Worm (Caenorhabditis elegans): ENCODE results near the gene T02G5.3.
A peak's percentile ranks its signal among the peaks of the same experiment; 100 is the strongest.

Gene T02G5.3

ce11 chrII:7093339-7093821 is at the start of gene T02G5.3:
TSS of gene T02G5.3 (plus strand) at chrII:7093389.
- TF ChIP-seq lin-39 (tag; optimal IDR thresholded peaks at IDR 0.05) = no peak
- no peak for TF ChIP-seq nhr-12 (tag; optimal IDR thresholded peaks at IDR 0.05)
- TF ChIP-seq elt-1 (tag; optimal IDR thresholded peaks at IDR 0.05) = no peak
- TF ChIP-seq mdl-1 (tag; optimal IDR thresholded peaks at IDR 0.05) = no peak
- TF ChIP-seq lin-11 (tag; optimal IDR thresholded peaks at IDR 0.05) = no peak
- TF ChIP-seq Y55F3AM.14 (GFP tag; optimal IDR thresholded peaks at IDR 0.05) = no peak
- no peak for TF ChIP-seq unc-55 (GFP tag; optimal IDR thresholded peaks at IDR 0.05)
- TF ChIP-seq elt-3 (tag; optimal IDR thresholded peaks at IDR 0.05) = no peak
- TF ChIP-seq blmp-1 (tag; optimal IDR thresholded peaks at IDR 0.05; ENCODE audit: insufficient read depth) = no peak
- no peak for TF ChIP-seq sma-3 (GFP tag; optimal IDR thresholded peaks at IDR 0.05)
- TF ChIP-seq unc-39 (tag; optimal IDR thresholded peaks at IDR 0.05) = no peak
- TF ChIP-seq alr-1 (tag; optimal IDR thresholded peaks at IDR 0.05) = no peak
- TF ChIP-seq mab-5 (tag; optimal IDR thresholded peaks at IDR 0.05) = no peak
- no peak for TF ChIP-seq nhr-25 (tag; optimal IDR thresholded peaks at IDR 0.05)
- no peak for TF ChIP-seq nhr-11 (tag; optimal IDR thresholded peaks at IDR 0.05)

ce11 chrII:7049470-7049869 is 43.7 kb upstream of the T02G5.3 start:
- TF ChIP-seq ZK546.5 (tag; optimal IDR thresholded peaks at IDR 0.05) (no peak), nhr-77 (tag; optimal IDR thresholded peaks at IDR 0.05) (no peak), nhr-12 (tag; optimal IDR thresholded peaks at IDR 0.05) (no peak), nhr-11 (tag; optimal IDR thresholded peaks at IDR 0.05) (no peak), lin-11 (tag; optimal IDR thresholded peaks at IDR 0.05) (no peak), unc-55 (GFP tag; optimal IDR thresholded peaks at IDR 0.05) (no peak), crh-2 (tag; optimal IDR thresholded peaks at IDR 0.05) (no peak), gmeb-1 (tag; optimal IDR thresholded peaks at IDR 0.05) (no peak), sma-3 (GFP tag; optimal IDR thresholded peaks at IDR 0.05) (no peak), nhr-129 (tag; optimal IDR thresholded peaks at IDR 0.05) (no peak)

DNA sequence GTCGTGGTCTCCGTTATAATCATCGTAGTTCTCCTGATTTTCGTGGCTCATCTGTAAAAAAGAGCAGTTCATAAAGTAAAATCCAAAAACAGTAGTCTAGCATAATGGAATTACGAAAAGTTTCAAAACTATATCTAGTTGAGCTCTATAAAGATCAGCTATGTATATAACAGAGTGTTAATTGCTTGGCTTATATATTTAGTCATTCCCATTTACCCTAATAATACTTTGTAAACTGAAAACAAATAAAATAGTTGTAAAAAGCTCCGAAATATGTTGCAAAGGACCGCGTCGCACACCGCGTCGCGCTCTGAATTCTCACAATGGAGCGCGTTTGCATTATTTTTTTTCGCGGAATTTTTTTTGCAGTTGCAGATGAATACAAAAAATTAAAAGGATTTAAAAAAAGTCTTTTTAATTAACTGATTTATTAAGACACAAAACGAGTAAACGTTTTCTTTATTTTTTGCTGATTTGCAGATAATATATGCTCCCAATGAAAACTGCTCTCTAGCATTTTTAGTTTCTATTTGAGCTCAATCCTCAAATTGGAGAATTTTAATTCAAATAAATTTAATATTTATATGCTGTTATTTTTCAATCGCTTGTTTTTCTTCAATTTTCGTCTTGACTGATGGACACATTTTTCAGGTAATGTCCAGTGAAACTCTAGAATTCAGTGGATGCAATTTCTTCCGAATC is 43.0 kb upstream of the T02G5.3 start, which contains the start of the genes tcer-1 and ZK1127.5:
Gene tcer-1, minus strand, starts transcription at position 51 of the 702 bp plus-strand sequence.
Gene ZK1127.5, plus strand, starts transcription at position 652 of the 702 bp plus-strand sequence.
- TF ChIP-seq ztf-4 (tag; optimal IDR thresholded peaks at IDR 0.05) = no peak
- TF ChIP-seq mdl-1 (tag; optimal IDR thresholded peaks at IDR 0.05) = no peak
- TF ChIP-seq aly-2 (tag; optimal IDR thresholded peaks at IDR 0.05) = no peak
- no peak for TF ChIP-seq nhr-21 (tag; optimal IDR thresholded peaks at IDR 0.05)
- no peak for TF ChIP-seq ceh-16 (tag; optimal IDR thresholded peaks at IDR 0.05)
- no peak for TF ChIP-seq ztf-1 (GFP tag; conservative IDR thresholded peaks at IDR 0.05)
- no peak for TF ChIP-seq lin-11 (tag; optimal IDR thresholded peaks at IDR 0.05)
- TF ChIP-seq gmeb-1 (tag; optimal IDR thresholded peaks at IDR 0.05) = peak; percentile 55
- TF ChIP-seq nhr-23 (tag; optimal IDR thresholded peaks at IDR 0.05) = no peak
- TF ChIP-seq lin-13 (GFP tag; optimal IDR thresholded peaks at IDR 0.05) = peak; percentile 44
- no peak for TF ChIP-seq ztf-11 (tag; optimal IDR thresholded peaks at IDR 0.05)
- no peak for TF ChIP-seq nhr-237 (tag; optimal IDR thresholded peaks at IDR 0.05)
- TF ChIP-seq zag-1 (tag; optimal IDR thresholded peaks at IDR 0.05) = no peak
- TF ChIP-seq nhr-77 (tag; optimal IDR thresholded peaks at IDR 0.05) = no peak
- no peak for TF ChIP-seq peb-1 (tag; optimal IDR thresholded peaks at IDR 0.05)
- TF ChIP-seq nhr-12 (tag; optimal IDR thresholded peaks at IDR 0.05) = no peak
- peak; percentile 89 for TF ChIP-seq C34F6.9 (tag; optimal IDR thresholded peaks at IDR 0.05)
- no peak for TF ChIP-seq lin-39 (tag; optimal IDR thresholded peaks at IDR 0.05)
- peak; percentile 38 for TF ChIP-seq F13H6.1 (tag; optimal IDR thresholded peaks at IDR 0.05)
- no peak for TF ChIP-seq egl-27 (tag; optimal IDR thresholded peaks at IDR 0.05)
- TF ChIP-seq nhr-129 (tag; optimal IDR thresholded peaks at IDR 0.05) = peak; percentile 44
- no peak for TF ChIP-seq mbf-1 (tag; optimal IDR thresholded peaks at IDR 0.05)
- no peak for TF ChIP-seq skn-1 (tag; optimal IDR thresholded peaks at IDR 0.05)
- TF ChIP-seq nhr-10 (tag; optimal IDR thresholded peaks at IDR 0.05) = no peak
- no peak for TF ChIP-seq unc-62 (GFP tag; optimal IDR thresholded peaks at IDR 0.05)
- no peak for TF ChIP-seq ama-1 (optimal IDR thresholded peaks at IDR 0.05)
- TF ChIP-seq sma-9 (GFP tag; optimal IDR thresholded peaks at IDR 0.05) = peak; percentile 4
- no peak for TF ChIP-seq sma-9 (tag; optimal IDR thresholded peaks at IDR 0.05)
- no peak for TF ChIP-seq nhr-11 (tag; optimal IDR thresholded peaks at IDR 0.05)
- TF ChIP-seq ceh-82 (tag; optimal IDR thresholded peaks at IDR 0.05) = no peak
- no peak for TF ChIP-seq R02D3.7 (tag; optimal IDR thresholded peaks at IDR 0.05)
- no peak for TF ChIP-seq nhr-25 (tag; optimal IDR thresholded peaks at IDR 0.05)
- TF ChIP-seq unc-39 (tag; optimal IDR thresholded peaks at IDR 0.05) = no peak
- no peak for TF ChIP-seq alr-1 (tag; optimal IDR thresholded peaks at IDR 0.05)
- peak; percentile 69 for TF ChIP-seq unc-55 (GFP tag; optimal IDR thresholded peaks at IDR 0.05)
- TF ChIP-seq crh-2 (tag; optimal IDR thresholded peaks at IDR 0.05) = peak; percentile 32
- TF ChIP-seq sem-4 (tag; optimal IDR thresholded peaks at IDR 0.05) = peak; percentile 41
- TF ChIP-seq blmp-1 (tag; optimal IDR thresholded peaks at IDR 0.05; ENCODE audit: insufficient read depth) = no peak
- TF ChIP-seq sma-3 (GFP tag; optimal IDR thresholded peaks at IDR 0.05) = peak; percentile 28
- TF ChIP-seq fos-1 (tag; optimal IDR thresholded peaks at IDR 0.05) = peak; percentile 1
- no peak for TF ChIP-seq elt-1 (tag; optimal IDR thresholded peaks at IDR 0.05)
- no peak for TF ChIP-seq nhr-6 (tag; optimal IDR thresholded peaks at IDR 0.05)
- TF ChIP-seq lsy-2 (tag; optimal IDR thresholded peaks at IDR 0.05) = peak in 1 of 2 experiments; percentile 70
